Fruit fly (Drosophila melanogaster) whole organism, embryonic: ENCODE measurements around the gene CG15296.

Experiments used
- Abd-B ChIP-seq: fragments of 200-800 bp; sonication (Bioruptor generic); optimal IDR thresholded peaks from 2 replicates; lab custom pipeline; 2018; ENCODE audit warnings: missing biosample characterization, mild to moderate bottlenecking, missing genetic modification characterization, moderate library complexity
- B-H2 ChIP-seq: fragments of 200-800 bp; sonication (Bioruptor generic); optimal IDR thresholded peaks from 2 replicates; lab custom pipeline; 2018; ENCODE audit warnings: missing biosample characterization, mild to moderate bottlenecking, missing genetic modification characterization
- BEAF-32 ChIP-seq: fragments of 200-800 bp; sonication (Bioruptor generic); optimal IDR thresholded peaks from 3 replicates; lab custom pipeline; 2017; ENCODE audit warnings: missing biosample characterization, missing genetic modification characterization, mild to moderate bottlenecking, moderate library complexity, missing genetic modification reagents
- Bteb2 ChIP-seq: fragments of 200-800 bp; sonication (Bioruptor generic); optimal IDR thresholded peaks from 2 replicates; lab custom pipeline; 2016; ENCODE audit warnings: missing biosample characterization, missing genetic modification characterization
- C15 ChIP-seq: fragments of 200-800 bp; sonication (Bioruptor generic); IDR thresholded peaks from 3 replicates; pipeline ENCODE4 v1.3.6; 2022; ENCODE audit warnings: missing biosample characterization, missing genetic modification characterization
- CG11093 ChIP-seq: fragments of 200-800 bp; sonication (Bioruptor generic); IDR thresholded peaks from 3 replicates; pipeline ENCODE4 v1.3.6; 2022; ENCODE audit warnings: missing biosample characterization, missing genetic modification characterization
- CG12769 ChIP-seq: fragments of 200-800 bp; sonication (Bioruptor generic); optimal IDR thresholded peaks from 2 replicates; lab custom pipeline; 2019; ENCODE audit warnings: missing biosample characterization, mild to moderate bottlenecking, missing genetic modification characterization, moderate library complexity
- CG13287 ChIP-seq: fragments of 200-800 bp; sonication (Bioruptor generic); IDR thresholded peaks from 2 replicates; pipeline ENCODE4 v1.3.6; 2022; ENCODE audit warnings: missing biosample characterization, missing genetic modification characterization; ENCODE audit not compliant: partially characterized antibody
- CG13624 ChIP-seq: fragments of 200-800 bp; sonication (Bioruptor generic); optimal IDR thresholded peaks from 2 replicates; lab custom pipeline; 2016; ENCODE audit warnings: missing biosample characterization, missing genetic modification characterization
- CG15696 ChIP-seq: fragments of 200-800 bp; sonication (Bioruptor generic); optimal IDR thresholded peaks from 2 replicates; lab custom pipeline; 2019; ENCODE audit warnings: missing biosample characterization, mild to moderate bottlenecking, missing genetic modification characterization, moderate library complexity
- CG17568 ChIP-seq: fragments of 200-800 bp; sonication (Bioruptor generic); optimal IDR thresholded peaks from 2 replicates; lab custom pipeline; 2018; ENCODE audit warnings: missing biosample characterization, mild to moderate bottlenecking, missing genetic modification characterization, moderate library complexity
- CG1832 ChIP-seq: fragments of 200-800 bp; sonication (Bioruptor generic); optimal IDR thresholded peaks from 2 replicates; lab custom pipeline; 2017; ENCODE audit warnings: missing biosample characterization, mild to moderate bottlenecking, missing genetic modification characterization, inconsistent platforms
- CG3838 ChIP-seq: fragments of 200-800 bp; sonication (Bioruptor generic); optimal IDR thresholded peaks from 3 replicates; lab custom pipeline; 2016; ENCODE audit warnings: missing biosample characterization, missing genetic modification characterization
- CG4328 ChIP-seq: fragments of 200-800 bp; sonication (Bioruptor generic); optimal IDR thresholded peaks from 3 replicates; lab custom pipeline; 2017; ENCODE audit warnings: missing biosample characterization, missing genetic modification reagents, missing genetic modification characterization
- CG4360 ChIP-seq: fragments of 200-800 bp; sonication (Bioruptor generic); IDR thresholded peaks from 2 replicates; pipeline ENCODE4 v1.3.6; 2022; ENCODE audit warnings: missing biosample characterization, missing genetic modification characterization
- CG4617 ChIP-seq: fragments of 200-800 bp; sonication (Bioruptor generic); optimal IDR thresholded peaks from 3 replicates; lab custom pipeline; 2016; ENCODE audit warnings: missing biosample characterization, missing genetic modification characterization, borderline replicate concordance
- CG5953 ChIP-seq: fragments of 200-800 bp; sonication (Bioruptor generic); IDR thresholded peaks from 2 replicates; pipeline ENCODE4 v1.3.6; 2022; ENCODE audit warnings: missing biosample characterization, missing genetic modification characterization
- CHES-1-like ChIP-seq: fragments of 200-800 bp; sonication (Bioruptor generic); optimal IDR thresholded peaks from 2 replicates; lab custom pipeline; 2016; ENCODE audit warnings: missing biosample characterization, missing genetic modification characterization
- Dll ChIP-seq: fragments of 200-800 bp; sonication (Bioruptor generic); IDR thresholded peaks from 4 replicates; pipeline ENCODE4 v1.3.6; 2022; ENCODE audit warnings: missing biosample characterization, missing genetic modification characterization; ENCODE audit not compliant: partially characterized antibody
- HLH3B ChIP-seq: fragments of 200-800 bp; sonication (Bioruptor generic); IDR thresholded peaks from 2 replicates; pipeline ENCODE4 v1.3.6; 2022; ENCODE audit warnings: missing biosample characterization, missing genetic modification characterization
- Hr51 ChIP-seq, 2 experiments: fragments of 200-800 bp; sonication (Bioruptor generic); optimal IDR thresholded peaks; 2 replicates in 1 of 2; 3 replicates in 1 of 2; lab custom pipeline; 2016 to 2018; ENCODE audit warnings: missing biosample characterization in 2 of 2, missing genetic modification characterization in 2 of 2, mild to moderate bottlenecking in 1 of 2, moderate library complexity in 1 of 2
- Lhr ChIP-seq: fragments of 200-800 bp; sonication (Bioruptor generic); optimal IDR thresholded peaks from 3 replicates; lab custom pipeline; 2017; ENCODE audit warnings: mild to moderate bottlenecking, missing biosample characterization, missing genetic modification reagents, missing genetic modification characterization
- Lim3 ChIP-seq: fragments of 200-800 bp; sonication (Bioruptor generic); IDR thresholded peaks from 2 replicates; pipeline ENCODE4 v1.3.6; 2022; ENCODE audit warnings: missing biosample characterization, missing genetic modification characterization
- NK7.1 ChIP-seq: fragments of 200-800 bp; sonication (Bioruptor generic); optimal IDR thresholded peaks from 3 replicates; lab custom pipeline; 2016; ENCODE audit warnings: missing biosample characterization, missing genetic modification characterization
- Nf-YC ChIP-seq: fragments of 200-800 bp; optimal IDR thresholded peaks from 3 replicates; lab custom pipeline; 2019; ENCODE audit warnings: missing biosample characterization, mild to moderate bottlenecking, missing genetic modification characterization, moderate library complexity
- Opbp ChIP-seq: fragments of 200-800 bp; sonication (Bioruptor generic); IDR thresholded peaks from 3 replicates; pipeline ENCODE4 v1.3.6; 2022; ENCODE audit warnings: missing biosample characterization, missing genetic modification characterization; ENCODE audit not compliant: partially characterized antibody
- Six4 ChIP-seq: fragments of 200-800 bp; sonication (Bioruptor generic); optimal IDR thresholded peaks from 2 replicates; lab custom pipeline; 2016; ENCODE audit warnings: missing biosample characterization, missing genetic modification characterization
- Sry-δ ChIP-seq: fragments of 200-800 bp; sonication (Bioruptor generic); optimal IDR thresholded peaks from 2 replicates; lab custom pipeline; 2016; ENCODE audit warnings: missing biosample characterization, missing genetic modification characterization
- al ChIP-seq: fragments of 200-800 bp; sonication (Bioruptor generic); IDR thresholded peaks from 2 replicates; pipeline ENCODE4 v1.3.6; 2022; ENCODE audit warnings: missing biosample characterization, missing genetic modification characterization
- ap ChIP-seq: fragments of 200-800 bp; sonication (Bioruptor generic); IDR thresholded peaks from 2 replicates; pipeline ENCODE4 v1.3.6; 2022; ENCODE audit warnings: missing biosample characterization, missing genetic modification characterization
- az2 ChIP-seq: fragments of 200-800 bp; sonication (Bioruptor generic); optimal IDR thresholded peaks from 3 replicates; lab custom pipeline; 2016; ENCODE audit warnings: missing biosample characterization, missing genetic modification characterization
- dan ChIP-seq: fragments of 200-800 bp; sonication (Bioruptor generic); IDR thresholded peaks from 2 replicates; pipeline ENCODE4 v1.3.6; 2022; ENCODE audit warnings: missing biosample characterization, missing genetic modification characterization
- emc ChIP-seq: fragments of 200-800 bp; sonication (Bioruptor generic); optimal IDR thresholded peaks from 2 replicates; lab custom pipeline; 2016; ENCODE audit warnings: missing biosample characterization, missing genetic modification characterization
- ems ChIP-seq: fragments of 200-800 bp; sonication (Bioruptor generic); optimal IDR thresholded peaks from 3 replicates; lab custom pipeline; 2016; ENCODE audit warnings: missing biosample characterization, missing genetic modification characterization
- gro ChIP-seq: fragments of 200-800 bp; sonication (Bioruptor generic); optimal IDR thresholded peaks from 2 replicates; lab custom pipeline; 2016; ENCODE audit warnings: missing biosample characterization, missing genetic modification characterization
- lmd ChIP-seq: fragments of 200-800 bp; sonication (Bioruptor generic); IDR thresholded peaks from 2 replicates; pipeline ENCODE4 v1.3.6; 2022; ENCODE audit warnings: missing biosample characterization, missing genetic modification characterization
- lov ChIP-seq, 2 experiments: fragments of 200-800 bp in 1 of 2; fragments of >200 bp in 1 of 2; sonication (Bioruptor generic) in 1 of 2; IDR thresholded peaks in 1 of 2; optimal IDR thresholded peaks in 1 of 2; 2 replicates in 1 of 2; 3 replicates in 1 of 2; pipeline versions ENCODE4 v1.3.6 to Lab custom; 2017 to 2022; ENCODE audit warnings: missing biosample characterization in 1 of 2, missing genetic modification characterization in 1 of 2
- nerfin-1 ChIP-seq: fragments of 200-800 bp; sonication (Bioruptor generic); optimal IDR thresholded peaks from 3 replicates; lab custom pipeline; 2019; ENCODE audit warnings: missing biosample characterization, mild to moderate bottlenecking, missing genetic modification characterization, moderate library complexity
- pnt ChIP-seq: fragments of 200-800 bp; sonication (Bioruptor generic); optimal IDR thresholded peaks from 3 replicates; lab custom pipeline; 2016; ENCODE audit warnings: missing biosample characterization, missing genetic modification characterization
- pzg ChIP-seq: fragments of 200-800 bp; sonication (Bioruptor generic); optimal IDR thresholded peaks from 3 replicates; lab custom pipeline; 2018; ENCODE audit warnings: missing biosample characterization, mild to moderate bottlenecking, missing genetic modification characterization, moderate library complexity
- repo ChIP-seq: fragments of 200-800 bp; sonication (Bioruptor generic); optimal IDR thresholded peaks from 2 replicates; lab custom pipeline; 2016; ENCODE audit warnings: missing biosample characterization, missing genetic modification characterization
- sc ChIP-seq, 3 experiments: fragments of >200 bp in 2 of 3; fragments of 200-800 bp in 1 of 3; sonication (Bioruptor generic) in 1 of 3; optimal IDR thresholded peaks; 2 replicates in 2 of 3; 3 replicates in 1 of 3; lab custom pipeline; 2017; ENCODE audit warnings: mild to moderate bottlenecking in 1 of 3, missing biosample characterization in 1 of 3, missing genetic modification characterization in 1 of 3, missing genetic modification reagents in 1 of 3
- scrt ChIP-seq: fragments of 200-800 bp; sonication (Bioruptor generic); optimal IDR thresholded peaks from 2 replicates; lab custom pipeline; 2018; ENCODE audit warnings: missing biosample characterization, mild to moderate bottlenecking, missing genetic modification characterization, moderate library complexity
- so ChIP-seq: fragments of 200-800 bp; sonication (Bioruptor generic); IDR thresholded peaks from 3 replicates; pipeline ENCODE4 v1.3.6; 2022; ENCODE audit warnings: missing biosample characterization, missing genetic modification characterization
- sug ChIP-seq: fragments of 200-800 bp; optimal IDR thresholded peaks from 2 replicates; lab custom pipeline; 2019; ENCODE audit warnings: missing biosample characterization, mild to moderate bottlenecking, missing genetic modification characterization, moderate library complexity
- vnd ChIP-seq: fragments of 200-800 bp; sonication (Bioruptor generic); IDR thresholded peaks from 3 replicates; pipeline ENCODE4 v1.3.6; 2022; ENCODE audit warnings: missing biosample characterization, missing genetic modification characterization; ENCODE audit not compliant: partially characterized antibody
- zf30C ChIP-seq: fragments of 200-800 bp; sonication (Bioruptor generic); optimal IDR thresholded peaks from 3 replicates; lab custom pipeline; 2018; ENCODE audit warnings: missing biosample characterization, mild to moderate bottlenecking, missing genetic modification characterization

CG15296 gene

DNA sequence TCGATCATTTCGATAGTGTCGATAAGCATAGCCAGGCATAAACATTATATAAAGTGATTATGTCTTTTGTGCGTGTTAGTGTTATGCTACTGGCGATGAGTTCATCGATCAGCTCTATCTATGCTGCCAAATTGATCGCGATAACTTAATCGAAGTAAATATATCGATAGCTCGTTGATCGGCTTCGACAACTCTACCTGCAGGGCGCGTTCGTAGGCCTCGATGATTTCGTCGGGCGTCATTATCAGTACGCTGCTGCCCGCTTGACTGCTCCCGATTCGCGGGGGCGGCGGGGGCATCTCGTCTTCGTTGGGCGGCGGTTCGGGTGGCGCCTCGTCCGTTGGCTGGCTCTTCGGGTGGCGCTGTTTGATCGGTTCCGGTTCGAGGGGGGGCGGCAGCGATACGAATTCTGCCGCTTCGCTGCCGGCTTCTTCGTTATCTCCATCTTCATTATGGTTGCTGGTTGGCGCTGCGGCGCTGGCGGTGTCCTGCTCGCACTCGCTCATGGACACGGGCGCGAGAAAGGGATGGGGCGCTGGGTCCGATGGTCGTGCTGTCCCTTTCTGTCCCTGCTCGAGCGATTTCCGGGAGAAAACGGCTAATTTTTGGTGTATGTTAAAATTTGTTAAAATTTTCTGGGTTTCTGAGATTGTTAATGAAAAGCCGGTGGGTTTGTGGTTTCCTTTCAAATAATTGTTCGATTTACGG lies 35.8 kb upstream of the CG15296 start, which contains the start of gene CG1628 (continued):
- TF ChIP-seq sug (tag; lab: Kevin White, UChicago) = peak; percentile 100
- no peak for TF ChIP-seq dan (GFP tag; lab: Robert Waterston, UW)
- TF ChIP-seq repo (GFP tag; lab: Kevin White, UChicago) = no peak
- peak; percentile 7 for TF ChIP-seq scrt (GFP tag; lab: Kevin White, UChicago)
- TF ChIP-seq CG15696 = no peak
- TF ChIP-seq Six4 = no peak
- no peak for TF ChIP-seq lmd
- no peak for TF ChIP-seq CG4328 (GFP tag; lab: Kevin White, UChicago)
- TF ChIP-seq, all 482 proteins: peak for 146

DNA sequence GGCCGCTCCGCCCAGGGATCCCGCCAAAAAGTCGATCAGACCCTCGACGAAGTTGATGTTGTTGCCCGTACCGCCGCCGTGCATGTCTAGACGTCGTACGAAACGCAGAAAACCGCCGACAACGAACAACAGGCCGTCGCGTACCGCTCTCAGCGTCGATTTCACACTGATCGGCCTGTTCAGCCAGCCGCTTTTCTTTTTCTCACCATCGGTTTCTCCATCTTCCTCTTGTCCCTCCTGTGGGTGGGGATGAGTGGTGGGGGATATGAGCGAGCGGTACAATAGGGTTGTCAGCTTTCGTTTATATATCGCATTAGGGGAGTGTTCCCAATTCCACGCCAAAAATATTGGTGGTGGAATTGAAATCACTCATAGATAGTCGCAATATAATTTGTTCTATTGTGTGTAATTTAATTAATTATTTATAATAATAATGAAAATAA lies 35.1 kb upstream of the CG15296 start:
- no peak for TF ChIP-seq lov (optimal IDR thresholded peaks at IDR 0.05; lab: Kevin White, UChicago)
- no peak for TF ChIP-seq lov (GFP tag; IDR thresholded peaks at IDR 0.05; lab: Robert Waterston, UW)
- no peak for TF ChIP-seq ems (GFP tag; lab: Kevin White, UChicago)
- no peak for TF ChIP-seq CHES-1-like (GFP tag; lab: Kevin White, UChicago)
- TF ChIP-seq CG4360 (GFP tag; lab: Robert Waterston, UW) = 0 out of 2 replicates have a peak, but pooled peaks have one; percentile 39
- no peak for TF ChIP-seq Nf-YC (tag; lab: Kevin White, UChicago)
- no peak for TF ChIP-seq vnd (GFP tag; lab: Robert Waterston, UW)
- TF ChIP-seq zf30C = no peak
- TF ChIP-seq al (GFP tag; lab: Robert Waterston, UW) = peak; percentile 36; the same call in 1 of the 2 replicates
- peak; percentile 62 for TF ChIP-seq BEAF-32
- TF ChIP-seq Opbp (GFP tag; lab: Robert Waterston, UW) = 0 out of 3 replicates have a peak, but pooled peaks have one; percentile 8
- TF ChIP-seq pzg (GFP tag; lab: Kevin White, UChicago) = peak; percentile 20
- peak; percentile 4 for TF ChIP-seq CG13624
- TF ChIP-seq gro (GFP tag; lab: Kevin White, UChicago) = no peak
- TF ChIP-seq so (GFP tag; lab: Robert Waterston, UW) = no peak
- no peak for TF ChIP-seq sc (optimal IDR thresholded peaks at IDR 0.05; lab: Kevin White, UChicago)
- TF ChIP-seq sc (GFP tag; optimal IDR thresholded peaks at IDR 0.05; lab: Kevin White, UChicago) = no peak
- no peak for TF ChIP-seq nerfin-1 (tag; lab: Kevin White, UChicago)
- TF ChIP-seq Lhr (GFP tag; lab: Kevin White, UChicago) = no peak
- TF ChIP-seq CG5953 = no peak
- peak; percentile 57 for TF ChIP-seq Sry-δ (GFP tag; lab: Kevin White, UChicago)
- TF ChIP-seq HLH3B (GFP tag; lab: Robert Waterston, UW) = peak; percentile 32; the same call in 1 of the 2 replicates
- peak in 1 of 2 experiments; percentile 23 for TF ChIP-seq Hr51 (GFP tag; optimal IDR thresholded peaks at IDR 0.05; lab: Kevin White, UChicago)
- no peak for TF ChIP-seq Bteb2
- peak; percentile 65 for TF ChIP-seq CG12769 (tag; lab: Kevin White, UChicago)
- TF ChIP-seq pnt = peak; percentile 7
- TF ChIP-seq NK7.1 (GFP tag; lab: Kevin White, UChicago) = no peak
- TF ChIP-seq emc (GFP tag; lab: Kevin White, UChicago) = no peak
- no peak for TF ChIP-seq Dll
- TF ChIP-seq CG3838 = no peak
- TF ChIP-seq az2 (GFP tag; lab: Kevin White, UChicago) = peak; percentile 53
- TF ChIP-seq CG1832 (GFP tag; lab: Kevin White, UChicago) = no peak
- no peak for TF ChIP-seq ap (GFP tag; lab: Robert Waterston, UW)
- TF ChIP-seq CG11093 (GFP tag; lab: Robert Waterston, UW) = no peak
- TF ChIP-seq Abd-B (GFP tag; lab: Kevin White, UChicago) = peak; percentile 45
- no peak for TF ChIP-seq CG17568 (GFP tag; lab: Kevin White, UChicago)
- TF ChIP-seq CG4617 (GFP tag; lab: Kevin White, UChicago) = no peak
- no peak for TF ChIP-seq B-H2 (GFP tag; lab: Kevin White, UChicago)
- no peak for TF ChIP-seq C15 (GFP tag; lab: Robert Waterston, UW)
- no peak; the same call in 1 of the 2 replicates for TF ChIP-seq CG13287 (GFP tag; lab: Robert Waterston, UW)
- TF ChIP-seq Lim3 (GFP tag; lab: Robert Waterston, UW) = no peak
